Fruit fly (Drosophila melanogaster) whole organism, embryonic: Measurements from ENCODE around the gene Cdc50.
A peak's percentile ranks its signal among the peaks of the same experiment; 100 is the strongest.

Experiments used
- BEAF-32 ChIP-seq: fragments of 200-800 bp; sonication (Bioruptor generic); optimal IDR thresholded peaks from 3 replicates; lab custom pipeline; 2017; ENCODE audit warnings: missing biosample characterization, missing genetic modification characterization, mild to moderate bottlenecking, moderate library complexity, missing genetic modification reagents
- Bgb ChIP-seq: fragments of 200-800 bp; sonication (Bioruptor generic); IDR thresholded peaks from 2 replicates; pipeline ENCODE4 v1.3.6; 2022; ENCODE audit warnings: missing biosample characterization, missing genetic modification characterization; ENCODE audit not compliant: partially characterized antibody
- CG10209 ChIP-seq: fragments of 200-800 bp; sonication (Bioruptor generic); optimal IDR thresholded peaks from 3 replicates; lab custom pipeline; 2017; ENCODE audit warnings: missing biosample characterization, mild to moderate bottlenecking, missing genetic modification characterization, missing genetic modification reagents
- CG1024 ChIP-seq: fragments of 200-800 bp; sonication (Bioruptor generic); IDR thresholded peaks from 2 replicates; pipeline ENCODE4 v1.3.6; 2022; ENCODE audit warnings: missing biosample characterization, missing genetic modification characterization
- CG10654 ChIP-seq: fragments of 200-800 bp; sonication (Bioruptor generic); optimal IDR thresholded peaks from 2 replicates; lab custom pipeline; 2016; ENCODE audit warnings: missing biosample characterization, missing genetic modification characterization
- CG13287 ChIP-seq: fragments of 200-800 bp; sonication (Bioruptor generic); IDR thresholded peaks from 2 replicates; pipeline ENCODE4 v1.3.6; 2022; ENCODE audit warnings: missing biosample characterization, missing genetic modification characterization; ENCODE audit not compliant: partially characterized antibody
- CG14965 ChIP-seq: fragments of 200-800 bp; sonication (Bioruptor generic); optimal IDR thresholded peaks from 2 replicates; lab custom pipeline; 2016; ENCODE audit warnings: missing biosample characterization, missing genetic modification characterization, borderline replicate concordance
- CG15514 ChIP-seq: fragments of 200-800 bp; sonication (Bioruptor generic); optimal IDR thresholded peaks from 3 replicates; lab custom pipeline; 2017; ENCODE audit warnings: missing biosample characterization, missing genetic modification characterization, mild to moderate bottlenecking, moderate library complexity, missing genetic modification reagents
- CG17359 ChIP-seq: fragments of 200-800 bp; sonication (Bioruptor generic); optimal IDR thresholded peaks from 3 replicates; lab custom pipeline; 2018; ENCODE audit warnings: missing biosample characterization, mild to moderate bottlenecking, missing genetic modification characterization, moderate library complexity
- CG32772 ChIP-seq: fragments of 200-800 bp; sonication (Bioruptor generic); IDR thresholded peaks from 2 replicates; pipeline ENCODE4 v1.3.6; 2022; ENCODE audit warnings: missing biosample characterization, missing genetic modification characterization
- CG5245 ChIP-seq: fragments of 200-800 bp; sonication (Bioruptor generic); optimal IDR thresholded peaks from 3 replicates; lab custom pipeline; 2016; ENCODE audit warnings: missing biosample characterization, missing genetic modification characterization
- CG7987 ChIP-seq: fragments of 200-800 bp; sonication (Bioruptor generic); optimal IDR thresholded peaks from 2 replicates; lab custom pipeline; 2018; ENCODE audit warnings: missing biosample characterization, mild to moderate bottlenecking, missing genetic modification characterization, moderate library complexity
- CG8089 ChIP-seq: fragments of 200-800 bp; sonication (Bioruptor generic); optimal IDR thresholded peaks from 3 replicates; lab custom pipeline; 2016; ENCODE audit warnings: missing biosample characterization, missing genetic modification characterization
- CG8478 ChIP-seq: fragments of >200 bp; optimal IDR thresholded peaks from 2 replicates; lab custom pipeline; 2018
- CG9437 ChIP-seq: fragments of 200-800 bp; sonication (Bioruptor generic); optimal IDR thresholded peaks from 2 replicates; lab custom pipeline; 2018; ENCODE audit warnings: missing biosample characterization, mild to moderate bottlenecking, missing genetic modification characterization
- CoRest ChIP-seq: fragments of 200-800 bp; sonication (Bioruptor generic); optimal IDR thresholded peaks from 3 replicates; lab custom pipeline; 2018; ENCODE audit warnings: missing biosample characterization, mild to moderate bottlenecking, missing genetic modification characterization, moderate library complexity
- Doc3 ChIP-seq: fragments of 200-800 bp; sonication (Bioruptor generic); IDR thresholded peaks from 3 replicates; pipeline ENCODE4 v1.3.6; 2022; ENCODE audit warnings: missing biosample characterization, missing genetic modification characterization; ENCODE audit not compliant: partially characterized antibody
- Ets97D ChIP-seq: fragments of 200-800 bp; sonication (Bioruptor generic); optimal IDR thresholded peaks from 3 replicates; lab custom pipeline; 2016; ENCODE audit warnings: missing biosample characterization, missing genetic modification characterization
- Hr78 ChIP-seq, 2 experiments: fragments of 200-800 bp in 1 of 2; fragments of >200 bp in 1 of 2; sonication (Bioruptor generic) in 1 of 2; optimal IDR thresholded peaks; 2 replicates each; lab custom pipeline; 2017 to 2019; ENCODE audit warnings: missing biosample characterization in 2 of 2, missing genetic modification characterization in 2 of 2, mild to moderate bottlenecking in 1 of 2, moderate library complexity in 1 of 2
- MBD-R2 ChIP-seq: fragments of 200-800 bp; sonication (Bioruptor generic); IDR thresholded peaks from 2 replicates; pipeline ENCODE4 v1.3.6; 2022; ENCODE audit warnings: missing biosample characterization, missing genetic modification characterization
- Med ChIP-seq: fragments of 200-800 bp; sonication (Bioruptor generic); peaks from one replicate; lab custom pipeline; 2016; ENCODE audit warnings: missing biosample characterization, missing genetic modification characterization, mild to moderate bottlenecking, inconsistent platforms, moderate library complexity
- NfI ChIP-seq: fragments of 200-800 bp; sonication (Bioruptor generic); optimal IDR thresholded peaks from 3 replicates; lab custom pipeline; 2018; ENCODE audit warnings: missing biosample characterization, mild to moderate bottlenecking, missing genetic modification characterization, moderate library complexity
- Opbp ChIP-seq: fragments of 200-800 bp; sonication (Bioruptor generic); IDR thresholded peaks from 3 replicates; pipeline ENCODE4 v1.3.6; 2022; ENCODE audit warnings: missing biosample characterization, missing genetic modification characterization; ENCODE audit not compliant: partially characterized antibody
- Rx ChIP-seq: fragments of 200-800 bp; sonication (Bioruptor generic); IDR thresholded peaks from 2 replicates; pipeline ENCODE4 v1.3.6; 2022; ENCODE audit warnings: missing biosample characterization, missing genetic modification characterization
- TFAM ChIP-seq: fragments of 200-800 bp; sonication (Bioruptor generic); optimal IDR thresholded peaks from 2 replicates; lab custom pipeline; 2017; ENCODE audit warnings: missing biosample characterization, missing genetic modification characterization, inconsistent platforms
- ab ChIP-seq: fragments of 200-800 bp; sonication (Bioruptor generic); optimal IDR thresholded peaks from 2 replicates; lab custom pipeline; 2016; ENCODE audit warnings: missing biosample characterization, missing genetic modification characterization
- abd-A ChIP-seq: fragments of 200-800 bp; sonication (Bioruptor generic); optimal IDR thresholded peaks from 3 replicates; lab custom pipeline; 2019; ENCODE audit warnings: missing biosample characterization, mild to moderate bottlenecking, missing genetic modification characterization, moderate library complexity
- cas ChIP-seq: fragments of 200-800 bp; sonication (Bioruptor generic); IDR thresholded peaks from 2 replicates; pipeline ENCODE4 v1.3.6; 2022; ENCODE audit warnings: missing biosample characterization, missing genetic modification characterization
- cato ChIP-seq: fragments of 200-800 bp; sonication (Bioruptor generic); optimal IDR thresholded peaks from 2 replicates; lab custom pipeline; 2016; ENCODE audit warnings: missing biosample characterization, missing genetic modification characterization, borderline replicate concordance
- chinmo ChIP-seq: fragments of 200-800 bp; sonication (Bioruptor generic); IDR thresholded peaks from 4 replicates; pipeline ENCODE4 v1.3.6; 2022; ENCODE audit warnings: missing biosample characterization, missing genetic modification characterization; ENCODE audit not compliant: partially characterized antibody
- crol ChIP-seq: fragments of 200-800 bp; sonication (Bioruptor generic); IDR thresholded peaks from 2 replicates; pipeline ENCODE4 v1.3.6; 2022; ENCODE audit warnings: missing biosample characterization, missing genetic modification characterization
- crp ChIP-seq, 2 experiments: fragments of 200-800 bp; sonication (Bioruptor generic); optimal IDR thresholded peaks; 2 replicates in 1 of 2; 3 replicates in 1 of 2; lab custom pipeline; 2017; ENCODE audit warnings: missing biosample characterization in 2 of 2, missing genetic modification characterization in 2 of 2, mild to moderate bottlenecking in 1 of 2, moderate library complexity in 1 of 2
- dm ChIP-seq: fragments of 200-800 bp; sonication (Bioruptor generic); optimal IDR thresholded peaks from 3 replicates; lab custom pipeline; 2016; ENCODE audit warnings: missing biosample characterization, missing genetic modification characterization
- exex ChIP-seq: fragments of 200-800 bp; sonication (Bioruptor generic); optimal IDR thresholded peaks from 4 replicates; lab custom pipeline; 2018; ENCODE audit warnings: missing biosample characterization, mild to moderate bottlenecking, missing genetic modification characterization, moderate library complexity
- gcm2 ChIP-seq: fragments of 200-800 bp; sonication (Bioruptor generic); optimal IDR thresholded peaks from 2 replicates; lab custom pipeline; 2016; ENCODE audit warnings: missing biosample characterization, missing genetic modification characterization
- gfzf ChIP-seq: fragments of 200-800 bp; sonication (Bioruptor generic); optimal IDR thresholded peaks from 2 replicates; lab custom pipeline; 2016; ENCODE audit warnings: missing biosample characterization, mild to moderate bottlenecking, missing genetic modification characterization, moderate library complexity
- gro ChIP-seq: fragments of 200-800 bp; sonication (Bioruptor generic); optimal IDR thresholded peaks from 2 replicates; lab custom pipeline; 2016; ENCODE audit warnings: missing biosample characterization, missing genetic modification characterization
- her ChIP-seq: fragments of 200-800 bp; sonication (Bioruptor generic); optimal IDR thresholded peaks from 2 replicates; lab custom pipeline; 2016; ENCODE audit warnings: missing biosample characterization, missing genetic modification characterization
- ind ChIP-seq: fragments of 200-800 bp; sonication (Bioruptor generic); optimal IDR thresholded peaks from 3 replicates; lab custom pipeline; 2016; ENCODE audit warnings: missing biosample characterization, missing genetic modification characterization
- inv ChIP-seq: fragments of 200-800 bp; sonication (Bioruptor generic); IDR thresholded peaks from 2 replicates; pipeline ENCODE4 v1.3.6; 2022; ENCODE audit warnings: missing biosample characterization, missing genetic modification characterization; ENCODE audit not compliant: partially characterized antibody
- mam ChIP-seq: fragments of 200-800 bp; sonication (Bioruptor generic); optimal IDR thresholded peaks from 3 replicates; lab custom pipeline; 2016; ENCODE audit warnings: missing biosample characterization, missing genetic modification characterization
- nau ChIP-seq: fragments of 200-800 bp; sonication (Bioruptor generic); optimal IDR thresholded peaks from 3 replicates; lab custom pipeline; 2017; ENCODE audit warnings: missing biosample characterization, mild to moderate bottlenecking, missing genetic modification characterization, missing genetic modification reagents
- pzg ChIP-seq: fragments of 200-800 bp; sonication (Bioruptor generic); optimal IDR thresholded peaks from 3 replicates; lab custom pipeline; 2018; ENCODE audit warnings: missing biosample characterization, mild to moderate bottlenecking, missing genetic modification characterization, moderate library complexity
- sna ChIP-seq: fragments of 200-800 bp; sonication (Bioruptor generic); IDR thresholded peaks from 2 replicates; pipeline ENCODE4 v1.3.6; 2022; ENCODE audit warnings: missing biosample characterization, missing genetic modification characterization; ENCODE audit not compliant: partially characterized antibody
- vfl ChIP-seq: fragments of 200-800 bp; sonication (Bioruptor generic); optimal IDR thresholded peaks from 2 replicates; lab custom pipeline; 2016; ENCODE audit warnings: missing biosample characterization, missing genetic modification characterization
- zen ChIP-seq: fragments of 200-800 bp; sonication (Bioruptor generic); optimal IDR thresholded peaks from 3 replicates; lab custom pipeline; 2018; ENCODE audit warnings: missing biosample characterization, mild to moderate bottlenecking, missing genetic modification characterization, moderate library complexity

Cdc50 gene

dm6 chrX:16448252-16449191 lies 7.4 kb upstream of the Cdc50 start, which contains the start of the genes CG34015 and eIF4H1 (continued):
- TF ChIP-seq ab (GFP tag; lab: Kevin White, UChicago) (no peak), cas (GFP tag; lab: Robert Waterston, UW) (no peak), crol (peak; percentile 53; the same call in 1 of the 2 replicates), NfI (GFP tag; lab: Kevin White, UChicago) (no peak), cato (GFP tag; lab: Kevin White, UChicago) (no peak), Bgb (GFP tag; lab: Robert Waterston, UW) (peak; percentile 66), ind (GFP tag; lab: Kevin White, UChicago) (no peak), Hr78 (GFP tag; optimal IDR thresholded peaks at IDR 0.05; lab: Kevin White, UChicago) (no peak), CG5245 (no peak), Ets97D (GFP tag; lab: Kevin White, UChicago) (peak; percentile 69), MBD-R2 (GFP tag; lab: Robert Waterston, UW) (peak; percentile 27; the same call in 1 of the 2 replicates), CG7987 (peak; percentile 22), Rx (GFP tag; lab: Robert Waterston, UW) (no peak), crp (GFP tag; optimal IDR thresholded peaks at IDR 0.05; lab: Kevin White, UChicago) (peak in 1 of 2 experiments; percentile 79), gro (no peak), vfl (GFP tag; lab: Kevin White, UChicago) (no peak), Doc3 (GFP tag; lab: Robert Waterston, UW) (peak; percentile 53; the same call in 1 of the 3 replicates), sna (0 out of 2 replicates have a peak, but pooled peaks have one; percentile 12), dm (GFP tag; lab: Kevin White, UChicago) (peak; percentile 70), CG14965 (GFP tag; lab: Kevin White, UChicago) (no peak), CG15514 (GFP tag; lab: Kevin White, UChicago) (peak; percentile 40), CG1024 (no peak), abd-A (no peak), CG10209 (GFP tag; lab: Kevin White, UChicago) (no peak), gcm2 (GFP tag; lab: Kevin White, UChicago) (no peak), CG10654 (GFP tag; lab: Kevin White, UChicago) (no peak), gfzf (peak; percentile 72), zen (peak; percentile 32), Med (peak; percentile 53), CG17359 (no peak), CoRest (tag; lab: Kevin White, UChicago) (peak; percentile 24), CG13287 (GFP tag; lab: Robert Waterston, UW) (peak; percentile 75), her (no peak), nau (GFP tag; lab: Kevin White, UChicago) (peak; percentile 4), mam (GFP tag; lab: Kevin White, UChicago) (no peak), pzg (GFP tag; lab: Kevin White, UChicago) (peak; percentile 78), BEAF-32 (GFP tag; lab: Kevin White, UChicago) (peak; percentile 85), Opbp (0 out of 3 replicates have a peak, but pooled peaks have one; percentile 54), CG8089 (GFP tag; lab: Kevin White, UChicago) (no peak), TFAM (GFP tag; lab: Kevin White, UChicago) (no peak), CG32772 (peak; percentile 49; the same call in 1 of the 2 replicates), CG8478 (peak; percentile 89), exex (tag; lab: Kevin White, UChicago) (no peak), inv (peak; percentile 50; the same call in 1 of the 2 replicates), chinmo (peak; percentile 66; the same call in 2 of the 4 replicates), CG9437 (GFP tag; lab: Kevin White, UChicago) (no peak)
